Fruit fly (Drosophila melanogaster): ENCODE measurements around the gene wac.
A peak's percentile ranks its signal among the peaks of the same experiment; 100 is the strongest.

Gene wac

dm6 chr3L:262724-263177, 4.8 kb downstream of the wac start (continued):
- TF ChIP-seq repo (GFP tag; optimal IDR thresholded peaks at IDR 0.05) (no peak), ac (GFP tag; optimal IDR thresholded peaks at IDR 0.05) (no peak), kah (GFP tag; optimal IDR thresholded peaks at IDR 0.05) (no peak), CG5245 (GFP tag; optimal IDR thresholded peaks at IDR 0.05) (no peak), Tbp (GFP tag; optimal IDR thresholded peaks at IDR 0.05) (no peak), jumu (GFP tag; optimal IDR thresholded peaks at IDR 0.05) (no peak), H2.0 (GFP tag; IDR thresholded peaks at IDR 0.05) (no peak), CG6254 (GFP tag; optimal IDR thresholded peaks at IDR 0.05) (no peak), CG6765 (GFP tag; optimal IDR thresholded peaks at IDR 0.05) (no peak), trem (tag; optimal IDR thresholded peaks at IDR 0.05) (peak; percentile 70), CG12219 (GFP tag; optimal IDR thresholded peaks at IDR 0.05) (no peak), run (tag; optimal IDR thresholded peaks at IDR 0.05) (no peak), pb (GFP tag; optimal IDR thresholded peaks at IDR 0.05) (no peak), CG7928 (GFP tag; optimal IDR thresholded peaks at IDR 0.05) (no peak), B-H2 (GFP tag; optimal IDR thresholded peaks at IDR 0.05) (peak; percentile 13), fd64A (GFP tag; optimal IDR thresholded peaks at IDR 0.05) (no peak), sr (GFP tag; IDR thresholded peaks at IDR 0.05) (no peak), CG15073 (GFP tag; optimal IDR thresholded peaks at IDR 0.05) (no peak), sens-2 (GFP tag; IDR thresholded peaks at IDR 0.05) (no peak), CG14860 (GFP tag; IDR thresholded peaks at IDR 0.05; ENCODE audit: partially characterized antibody) (peak; percentile 71), usp (GFP tag; optimal IDR thresholded peaks at IDR 0.05) (no peak), CG31388 (GFP tag; optimal IDR thresholded peaks at IDR 0.05) (no peak), GATAe (GFP tag; conservative IDR thresholded peaks at IDR 0.05) (no peak), CG18599 (GFP tag; optimal IDR thresholded peaks at IDR 0.05) (no peak), jigr1 (GFP tag; IDR thresholded peaks at IDR 0.05) (no peak), ato (GFP tag; IDR thresholded peaks at IDR 0.05; ENCODE audit: partially characterized antibody) (peak; percentile 77), Ravus (GFP tag; IDR thresholded peaks at IDR 0.05) (no peak), CG10274 (GFP tag; optimal IDR thresholded peaks at IDR 0.05) (no peak), pzg (GFP tag; optimal IDR thresholded peaks at IDR 0.05) (peak; percentile 69), CG4854 (GFP tag; optimal IDR thresholded peaks at IDR 0.05) (no peak), prd (optimal IDR thresholded peaks at IDR 0.05) (no peak), prd (GFP tag; IDR thresholded peaks at IDR 0.05) (no peak), CG2712 (tag; optimal IDR thresholded peaks at IDR 0.05) (no peak), CG13296 (GFP tag; optimal IDR thresholded peaks at IDR 0.05) (no peak), NfI (GFP tag; optimal IDR thresholded peaks at IDR 0.05) (no peak), CG6813 (GFP tag; optimal IDR thresholded peaks at IDR 0.05) (no peak), CG6689 (GFP tag; IDR thresholded peaks at IDR 0.05) (no peak), CG17802 (tag; optimal IDR thresholded peaks at IDR 0.05) (no peak), mam (GFP tag; optimal IDR thresholded peaks at IDR 0.05) (no peak), Drgx (GFP tag; IDR thresholded peaks at IDR 0.05) (no peak), CoRest (tag; optimal IDR thresholded peaks at IDR 0.05) (no peak), Aef1 (GFP tag; IDR thresholded peaks at IDR 0.05) (no peak), Ada2b (GFP tag; IDR thresholded peaks at IDR 0.05) (no peak), CG18619 (GFP tag; optimal IDR thresholded peaks at IDR 0.05) (no peak), ewg (GFP tag; optimal IDR thresholded peaks at IDR 0.05) (peak; percentile 70), D19B (GFP tag; optimal IDR thresholded peaks at IDR 0.05) (no peak), CG34224 (GFP tag; IDR thresholded peaks at IDR 0.05; ENCODE audit: partially characterized antibody) (peak; percentile 83), CG15479 (GFP tag; optimal IDR thresholded peaks at IDR 0.05) (no peak), CG31224 (GFP tag; IDR thresholded peaks at IDR 0.05) (no peak), Med (GFP tag) (peak; percentile 79), esg (GFP tag; conservative IDR thresholded peaks at IDR 0.05) (no peak), Adf1 (GFP tag; IDR thresholded peaks at IDR 0.05) (0 out of 2 replicates have a peak, but pooled peaks have one; percentile 7)

Measured in whole organism, embryonic.